Worm (Caenorhabditis elegans) whole organism, L4 larva: ENCODE data around the gene chin-1.

Experiments used
- Y105C5A.15 ChIP-seq: fragments of 200-800 bp; sonication (Bioruptor generic); IDR thresholded peaks from 2 replicates; pipeline ENCODE4 v1.3.6; 2022; ENCODE audit warnings: missing genetic modification characterization, missing compliant biosample characterization
- Y5F2A.4 ChIP-seq: fragments of 200-800 bp; sonication (Bioruptor generic); optimal IDR thresholded peaks from 2 replicates; lab custom pipeline; 2018; ENCODE audit warnings: mild to moderate bottlenecking, missing genetic modification characterization, missing compliant biosample characterization
- ZK546.5 ChIP-seq, 2 experiments: sonication (generic microtip); optimal IDR thresholded peaks; 2 replicates each; lab custom pipeline; 2017; ENCODE audit warnings: missing biosample characterization in 2 of 2, missing genetic modification characterization in 2 of 2
- ama-1 ChIP-seq: fragments of 150-350 bp; optimal IDR thresholded peaks from 2 replicates; lab custom pipeline; 2014; ENCODE audit warnings: inconsistent platforms, mixed read lengths
- dmd-8 ChIP-seq: fragments of 200-800 bp; sonication (Bioruptor generic); IDR thresholded peaks from 2 replicates; pipeline ENCODE4 v1.3.6; 2022; ENCODE audit warnings: missing genetic modification characterization, missing compliant biosample characterization
- duxl-1 ChIP-seq: sonication (generic microtip); optimal IDR thresholded peaks from 2 replicates; lab custom pipeline; 2016; ENCODE audit warnings: mild to moderate bottlenecking, missing genetic modification characterization, moderate library complexity, missing compliant biosample characterization; ENCODE audit not compliant: poor library complexity
- lin-1 ChIP-seq: fragments of 200-800 bp; sonication (Bioruptor generic); IDR thresholded peaks from 2 replicates; pipeline ENCODE4 v1.3.6; 2022; ENCODE audit warnings: missing genetic modification reagents, missing genetic modification characterization, missing compliant biosample characterization
- pqm-1 ChIP-seq: sonication (generic microtip); optimal IDR thresholded peaks from 2 replicates; lab custom pipeline; 2017; ENCODE audit warnings: missing biosample characterization, missing genetic modification characterization
- snpc-4 ChIP-seq: fragments of 150-350 bp; optimal IDR thresholded peaks from 2 replicates; lab custom pipeline; 2014; ENCODE audit warnings: missing biosample characterization, missing genetic modification characterization
- zfp-2 ChIP-seq: sonication (generic microtip); optimal IDR thresholded peaks from 2 replicates; lab custom pipeline; 2016; ENCODE audit warnings: mild to moderate bottlenecking, missing genetic modification characterization, missing compliant biosample characterization

- TF ChIP-seq pqm-1 (tag; lab: Kevin White, UChicago) (peak; percentile 70), Y105C5A.15 (GFP tag; lab: Robert Waterston, UW) (no peak), ZK546.5 (tag; optimal IDR thresholded peaks at IDR 0.05; lab: Kevin White, UChicago) (no peak), ama-1 (lab: Kevin White, UChicago) (no peak), dmd-8 (GFP tag; lab: Robert Waterston, UW) (no peak), Y5F2A.4 (GFP tag; lab: Kevin White, UChicago) (no peak), duxl-1 (tag; lab: Kevin White, UChicago) (no peak), zfp-2 (tag; lab: Kevin White, UChicago) (no peak), snpc-4 (tag; lab: Kevin White, UChicago) (no peak), lin-1 (GFP tag; lab: Robert Waterston, UW) (no peak)
These were observed 8.8 kb downstream of the chin-1 start for ce11 chrIII:1028233-1028632.
